Fruit fly (Drosophila melanogaster) whole organism, embryonic: ENCODE measurements around the gene RapGAP1.

ENCODE experiments used
- Abd-B ChIP-seq: fragments of 200-800 bp; sonication (Bioruptor generic); optimal IDR thresholded peaks from 2 replicates; lab custom pipeline; 2018; ENCODE audit warnings: missing biosample characterization, mild to moderate bottlenecking, missing genetic modification characterization, moderate library complexity
- BEAF-32 ChIP-seq: fragments of 200-800 bp; sonication (Bioruptor generic); optimal IDR thresholded peaks from 3 replicates; lab custom pipeline; 2017; ENCODE audit warnings: missing biosample characterization, missing genetic modification characterization, mild to moderate bottlenecking, moderate library complexity, missing genetic modification reagents
- CG11456 ChIP-seq: fragments of 200-800 bp; sonication (Bioruptor generic); IDR thresholded peaks from 3 replicates; pipeline ENCODE4 v1.3.6; 2022; ENCODE audit warnings: missing biosample characterization, missing genetic modification characterization
- CG11723 ChIP-seq: fragments of 200-800 bp; sonication (Bioruptor generic); optimal IDR thresholded peaks from 2 replicates; lab custom pipeline; 2017; ENCODE audit warnings: missing biosample characterization, mild to moderate bottlenecking, missing genetic modification characterization
- CG13424 ChIP-seq: fragments of 200-800 bp; sonication (Bioruptor generic); optimal IDR thresholded peaks from 2 replicates; lab custom pipeline; 2019; ENCODE audit warnings: missing biosample characterization, mild to moderate bottlenecking, missing genetic modification characterization, moderate library complexity
- CG13894 ChIP-seq: fragments of 200-800 bp; sonication (Bioruptor generic); optimal IDR thresholded peaks from 3 replicates; lab custom pipeline; 2018; ENCODE audit warnings: missing biosample characterization, mild to moderate bottlenecking, missing genetic modification characterization, moderate library complexity
- CG14667 ChIP-seq: fragments of 200-800 bp; sonication (Bioruptor generic); IDR thresholded peaks from 2 replicates; pipeline ENCODE4 v1.3.6; 2022; ENCODE audit warnings: missing biosample characterization, missing genetic modification characterization
- CG14860 ChIP-seq: fragments of 200-800 bp; sonication (Bioruptor generic); IDR thresholded peaks from 3 replicates; pipeline ENCODE4 v1.3.6; 2022; ENCODE audit warnings: missing biosample characterization, missing genetic modification characterization; ENCODE audit not compliant: partially characterized antibody
- CG15479 ChIP-seq: fragments of 200-800 bp; sonication (Bioruptor generic); optimal IDR thresholded peaks from 3 replicates; lab custom pipeline; 2019; ENCODE audit warnings: missing biosample characterization, mild to moderate bottlenecking, missing genetic modification characterization, moderate library complexity
- CG15696 ChIP-seq: fragments of 200-800 bp; sonication (Bioruptor generic); optimal IDR thresholded peaks from 2 replicates; lab custom pipeline; 2019; ENCODE audit warnings: missing biosample characterization, mild to moderate bottlenecking, missing genetic modification characterization, moderate library complexity
- CG17612 ChIP-seq: fragments of 200-800 bp; sonication (Bioruptor generic); IDR thresholded peaks from 2 replicates; pipeline ENCODE4 v1.3.6; 2022; ENCODE audit warnings: missing biosample characterization, missing genetic modification characterization
- CG18262 ChIP-seq: fragments of 200-800 bp; optimal IDR thresholded peaks from 3 replicates; lab custom pipeline; 2019; ENCODE audit warnings: missing biosample characterization, mild to moderate bottlenecking, missing genetic modification characterization, moderate library complexity
- CG18764 ChIP-seq: fragments of 200-800 bp; sonication (Bioruptor generic); optimal IDR thresholded peaks from 3 replicates; lab custom pipeline; 2016; ENCODE audit warnings: missing biosample characterization, missing genetic modification characterization
- CG2116 ChIP-seq: fragments of 200-800 bp; sonication (Bioruptor generic); optimal IDR thresholded peaks from 3 replicates; lab custom pipeline; 2018; ENCODE audit warnings: missing biosample characterization, mild to moderate bottlenecking, missing genetic modification characterization
- CG30431 ChIP-seq: fragments of 200-800 bp; sonication (Bioruptor generic); optimal IDR thresholded peaks from 2 replicates; lab custom pipeline; 2017; ENCODE audit warnings: missing biosample characterization, missing genetic modification characterization
- CG33213 ChIP-seq: fragments of 200-800 bp; sonication (Bioruptor generic); optimal IDR thresholded peaks from 3 replicates; lab custom pipeline; 2016; ENCODE audit warnings: missing biosample characterization, missing genetic modification characterization
- CG5953 ChIP-seq: fragments of 200-800 bp; sonication (Bioruptor generic); IDR thresholded peaks from 2 replicates; pipeline ENCODE4 v1.3.6; 2022; ENCODE audit warnings: missing biosample characterization, missing genetic modification characterization
- CG8388 ChIP-seq: fragments of 200-800 bp; sonication (Bioruptor generic); optimal IDR thresholded peaks from 2 replicates; lab custom pipeline; 2019; ENCODE audit warnings: missing biosample characterization, mild to moderate bottlenecking, missing genetic modification characterization, moderate library complexity
- CG9876 ChIP-seq: fragments of 200-800 bp; sonication (Bioruptor generic); optimal IDR thresholded peaks from 2 replicates; lab custom pipeline; 2016; ENCODE audit warnings: missing biosample characterization, missing genetic modification characterization
- Camta ChIP-seq: fragments of 200-800 bp; sonication (Bioruptor generic); optimal IDR thresholded peaks from 2 replicates; lab custom pipeline; 2016; ENCODE audit warnings: missing biosample characterization, missing genetic modification characterization
- CkIIα-i1 ChIP-seq: fragments of 200-800 bp; sonication (Bioruptor generic); IDR thresholded peaks from 2 replicates; pipeline ENCODE4 v1.3.6; 2022; ENCODE audit warnings: missing biosample characterization, missing genetic modification characterization
- Deaf1 ChIP-seq: fragments of 200-800 bp; optimal IDR thresholded peaks from 3 replicates; lab custom pipeline; 2019; ENCODE audit warnings: missing biosample characterization, mild to moderate bottlenecking, missing genetic modification characterization, moderate library complexity
- GATAe ChIP-seq: fragments of 200-800 bp; sonication (Bioruptor generic); conservative IDR thresholded peaks from 2 replicates; pipeline ENCODE4 v1.3.6; 2022; ENCODE audit warnings: missing biosample characterization, missing genetic modification characterization
- Gsc ChIP-seq: fragments of 200-800 bp; sonication (Bioruptor generic); IDR thresholded peaks from 2 replicates; pipeline ENCODE4 v1.3.6; 2022; ENCODE audit warnings: missing biosample characterization, missing genetic modification characterization
- Hey ChIP-seq: fragments of 200-800 bp; sonication (Bioruptor generic); optimal IDR thresholded peaks from 3 replicates; lab custom pipeline; 2018; ENCODE audit warnings: missing biosample characterization, mild to moderate bottlenecking, missing genetic modification characterization
- Nf-YC ChIP-seq: fragments of 200-800 bp; optimal IDR thresholded peaks from 3 replicates; lab custom pipeline; 2019; ENCODE audit warnings: missing biosample characterization, mild to moderate bottlenecking, missing genetic modification characterization, moderate library complexity
- Oaz ChIP-seq: fragments of 200-800 bp; sonication (Bioruptor generic); IDR thresholded peaks from 2 replicates; pipeline ENCODE4 v1.3.6; 2022; ENCODE audit warnings: missing biosample characterization, missing genetic modification characterization
- Pdp1 ChIP-seq, 2 experiments: fragments of 200-800 bp; sonication (Bioruptor generic); optimal IDR thresholded peaks; 3 replicates each; lab custom pipeline; 2016; ENCODE audit warnings: missing biosample characterization in 2 of 2, missing genetic modification characterization in 2 of 2, mild to moderate bottlenecking in 1 of 2, moderate library complexity in 1 of 2
- Usf ChIP-seq: fragments of 200-800 bp; sonication (Bioruptor generic); optimal IDR thresholded peaks from 2 replicates; lab custom pipeline; 2017; ENCODE audit warnings: missing genotype, missing biosample characterization, missing genetic modification characterization
- Xbp1 ChIP-seq: fragments of 200-800 bp; sonication (Bioruptor generic); optimal IDR thresholded peaks from 3 replicates; lab custom pipeline; 2016; ENCODE audit warnings: missing biosample characterization, mild to moderate bottlenecking, missing genetic modification characterization
- ac ChIP-seq: fragments of 200-800 bp; sonication (Bioruptor generic); optimal IDR thresholded peaks from 3 replicates; lab custom pipeline; 2017; ENCODE audit warnings: missing biosample characterization, mild to moderate bottlenecking, missing genetic modification characterization
- ato ChIP-seq: fragments of 200-800 bp; sonication (Bioruptor generic); IDR thresholded peaks from 2 replicates; pipeline ENCODE4 v1.3.6; 2022; ENCODE audit warnings: missing biosample characterization, missing genetic modification characterization; ENCODE audit not compliant: partially characterized antibody
- cad ChIP-seq: fragments of >200 bp; optimal IDR thresholded peaks from 2 replicates; lab custom pipeline; 2017; ENCODE audit warnings: missing biosample characterization, missing genetic modification characterization
- cato ChIP-seq: fragments of 200-800 bp; sonication (Bioruptor generic); optimal IDR thresholded peaks from 2 replicates; lab custom pipeline; 2016; ENCODE audit warnings: missing biosample characterization, missing genetic modification characterization, borderline replicate concordance
- cwo ChIP-seq: fragments of 200-800 bp; sonication (Bioruptor generic); optimal IDR thresholded peaks from 3 replicates; lab custom pipeline; 2017; ENCODE audit warnings: missing biosample characterization, missing genetic modification characterization, mild to moderate bottlenecking, moderate library complexity, missing genetic modification reagents
- danr ChIP-seq: fragments of 200-800 bp; sonication (Bioruptor generic); IDR thresholded peaks from 2 replicates; pipeline ENCODE4 v1.3.6; 2022; ENCODE audit warnings: missing biosample characterization, missing genetic modification characterization
- gce ChIP-seq: fragments of 200-800 bp; sonication (Bioruptor generic); IDR thresholded peaks from 3 replicates; pipeline ENCODE4 v1.3.6; 2022; ENCODE audit warnings: missing biosample characterization, missing genetic modification characterization
- grn ChIP-seq: fragments of 200-800 bp; sonication (Bioruptor generic); optimal IDR thresholded peaks from 3 replicates; lab custom pipeline; 2017; ENCODE audit warnings: missing biosample characterization, missing genetic modification characterization
- gsb ChIP-seq: fragments of 200-800 bp; sonication (Bioruptor generic); IDR thresholded peaks from 2 replicates; pipeline ENCODE4 v1.3.6; 2022; ENCODE audit warnings: missing biosample characterization, missing genetic modification characterization
- hth ChIP-seq: fragments of >200 bp; optimal IDR thresholded peaks from 2 replicates; lab custom pipeline; 2017; ENCODE audit warnings: inconsistent platforms
- jumu ChIP-seq: fragments of 200-800 bp; sonication (Bioruptor generic); optimal IDR thresholded peaks from 3 replicates; lab custom pipeline; 2016; ENCODE audit warnings: missing biosample characterization, missing genetic modification characterization
- maf-S ChIP-seq: fragments of 200-800 bp; sonication (Bioruptor generic); optimal IDR thresholded peaks from 2 replicates; lab custom pipeline; 2016; ENCODE audit warnings: missing biosample characterization, missing genetic modification characterization
- p53 ChIP-seq: fragments of 200-800 bp; sonication (Bioruptor generic); optimal IDR thresholded peaks from 2 replicates; lab custom pipeline; 2016; ENCODE audit warnings: missing biosample characterization, missing genetic modification characterization
- pum ChIP-seq: fragments of 200-800 bp; sonication (Bioruptor generic); optimal IDR thresholded peaks from 2 replicates; lab custom pipeline; 2016; ENCODE audit warnings: missing biosample characterization, missing genetic modification characterization
- sima ChIP-seq: fragments of 200-800 bp; sonication (Bioruptor generic); optimal IDR thresholded peaks from 2 replicates; lab custom pipeline; 2016; ENCODE audit warnings: missing biosample characterization, missing genetic modification characterization
- sqz ChIP-seq: fragments of 200-800 bp; sonication (Bioruptor generic); optimal IDR thresholded peaks from 3 replicates; lab custom pipeline; 2018; ENCODE audit warnings: missing biosample characterization, mild to moderate bottlenecking, missing genetic modification characterization
- tgo ChIP-seq: fragments of 200-800 bp; sonication (Bioruptor generic); IDR thresholded peaks from 3 replicates; pipeline ENCODE4 v1.3.6; 2022; ENCODE audit warnings: missing biosample characterization, missing genetic modification characterization
- tup ChIP-seq: fragments of 200-800 bp; sonication (Bioruptor generic); optimal IDR thresholded peaks from 2 replicates; lab custom pipeline; 2016; ENCODE audit warnings: missing biosample characterization, mild to moderate bottlenecking, missing genetic modification characterization, moderate library complexity
- vnd ChIP-seq: fragments of 200-800 bp; sonication (Bioruptor generic); IDR thresholded peaks from 3 replicates; pipeline ENCODE4 v1.3.6; 2022; ENCODE audit warnings: missing biosample characterization, missing genetic modification characterization; ENCODE audit not compliant: partially characterized antibody

RapGAP1 gene

dm6 chr2L:7494341-7495293 is 84.2 kb downstream of the RapGAP1 start (continued):
- TF ChIP-seq gsb = no peak
- TF ChIP-seq vnd (GFP tag; lab: Robert Waterston, UW) = no peak
- TF ChIP-seq hth (lab: Kevin White, UChicago) = no peak
- TF ChIP-seq cad (GFP tag; lab: Kevin White, UChicago) = no peak
- no peak for TF ChIP-seq Hey
- no peak for TF ChIP-seq GATAe (GFP tag; lab: Robert Waterston, UW)
- TF ChIP-seq ato (GFP tag; lab: Robert Waterston, UW) = no peak
- no peak for TF ChIP-seq cato
- TF ChIP-seq CG15479 = no peak
- TF ChIP-seq sqz (GFP tag; lab: Kevin White, UChicago) = no peak
- TF ChIP-seq Nf-YC (tag; lab: Kevin White, UChicago) = no peak
- TF ChIP-seq danr (GFP tag; lab: Robert Waterston, UW) = no peak
- no peak for TF ChIP-seq CG2116 (GFP tag; lab: Kevin White, UChicago)
- peak; percentile 4 for TF ChIP-seq cwo
- no peak for TF ChIP-seq CG33213 (GFP tag; lab: Kevin White, UChicago)
- TF ChIP-seq sima (GFP tag; lab: Kevin White, UChicago) = no peak
- no peak for TF ChIP-seq gce (GFP tag; lab: Robert Waterston, UW)
- no peak for TF ChIP-seq maf-S (GFP tag; lab: Kevin White, UChicago)
- no peak for TF ChIP-seq ac (GFP tag; lab: Kevin White, UChicago)
- no peak for TF ChIP-seq CG15696
- no peak for TF ChIP-seq tup (GFP tag; lab: Kevin White, UChicago)
- TF ChIP-seq CG14667 = no peak
- no peak for TF ChIP-seq pum (GFP tag; lab: Kevin White, UChicago)
- peak in 1 of 2 experiments; percentile 96 for TF ChIP-seq Pdp1 (GFP tag; optimal IDR thresholded peaks at IDR 0.05; lab: Kevin White, UChicago)
- TF ChIP-seq CG14860 (GFP tag; lab: Robert Waterston, UW) = no peak
- TF ChIP-seq Oaz (GFP tag; lab: Robert Waterston, UW) = no peak
- TF ChIP-seq CG5953 = no peak
- no peak for TF ChIP-seq p53 (GFP tag; lab: Kevin White, UChicago)
- no peak for TF ChIP-seq jumu
- no peak for TF ChIP-seq grn (GFP tag; lab: Kevin White, UChicago)
- no peak for TF ChIP-seq CG13894 (tag; lab: Kevin White, UChicago)
- peak; percentile 53 for TF ChIP-seq Xbp1
- peak; percentile 42 for TF ChIP-seq CG18262 (tag; lab: Kevin White, UChicago)
- no peak for TF ChIP-seq CG8388 (GFP tag; lab: Kevin White, UChicago)
- peak; percentile 22 for TF ChIP-seq Deaf1
- peak; percentile 33; the same call in 1 of the 3 replicates for TF ChIP-seq tgo (GFP tag; lab: Robert Waterston, UW)
- TF ChIP-seq CG11723 (GFP tag; lab: Kevin White, UChicago) = no peak
- no peak for TF ChIP-seq CkIIα-i1 (GFP tag; lab: Robert Waterston, UW)
- no peak for TF ChIP-seq CG18764
- TF ChIP-seq BEAF-32 = no peak
- TF ChIP-seq CG9876 (GFP tag; lab: Kevin White, UChicago) = no peak
- TF ChIP-seq Abd-B (GFP tag; lab: Kevin White, UChicago) = no peak
- TF ChIP-seq CG30431 (GFP tag; lab: Kevin White, UChicago) = no peak
- no peak for TF ChIP-seq Camta (GFP tag; lab: Kevin White, UChicago)
- TF ChIP-seq CG11456 (GFP tag; lab: Robert Waterston, UW) = peak; percentile 50; the same call in 1 of the 3 replicates
- TF ChIP-seq Gsc (GFP tag; lab: Robert Waterston, UW) = no peak
- no peak for TF ChIP-seq CG17612 (GFP tag; lab: Robert Waterston, UW)
- TF ChIP-seq CG13424 (tag; lab: Kevin White, UChicago) = peak; percentile 66
- TF ChIP-seq Usf (GFP tag; lab: Kevin White, UChicago) = no peak
